Worm (Caenorhabditis elegans) whole organism, midembryonic: ENCODE results near the gene Y39G8B.10.
"Not testable (repeated sequence)": the region's sequence is repeated elsewhere in the genome, so short reads cannot be mapped to it uniquely, and the experiment has no call there.

Source experiments
- T22C8.4 ChIP-seq: fragments of 200-800 bp; sonication (Bioruptor generic); IDR thresholded peaks from 2 replicates; pipeline ENCODE4 v1.3.6; 2022; ENCODE audit warnings: missing genetic modification characterization, missing compliant biosample characterization
- cog-1 ChIP-seq: sonication (generic microtip); optimal IDR thresholded peaks from 2 replicates; lab custom pipeline; 2016; ENCODE audit warnings: missing genetic modification characterization, missing compliant biosample characterization
- flt-1 ChIP-seq: fragments of 200-800 bp; sonication (Bioruptor generic); IDR thresholded peaks from 2 replicates; pipeline ENCODE4 v1.3.6; 2022; ENCODE audit warnings: missing genetic modification characterization, missing compliant biosample characterization
- klf-2 ChIP-seq: fragments of 200-800 bp; sonication (Bioruptor generic); conservative IDR thresholded peaks from 2 replicates; pipeline ENCODE4 v1.3.6; 2022; ENCODE audit warnings: missing genetic modification reagents, missing genetic modification characterization, missing compliant biosample characterization
- med-1 ChIP-seq: sonication (generic microtip); optimal IDR thresholded peaks from 2 replicates; lab custom pipeline; 2017; ENCODE audit warnings: missing genetic modification characterization, mild to moderate bottlenecking, missing compliant biosample characterization, antibody characterized with exemption, missing genetic modification reagents; ENCODE audit not compliant: insufficient read depth
- ref-1 ChIP-seq: fragments of 200-800 bp; sonication (Bioruptor generic); conservative IDR thresholded peaks from 2 replicates; pipeline ENCODE4 v1.3.6; 2022; ENCODE audit warnings: missing genetic modification reagents, missing genetic modification characterization, missing compliant biosample characterization
- tab-1 ChIP-seq: fragments of 200-800 bp; sonication (Bioruptor generic); IDR thresholded peaks from 2 replicates; pipeline ENCODE4 v1.3.6; 2022; ENCODE audit warnings: missing genetic modification characterization, missing compliant biosample characterization
- ztf-23 ChIP-seq: fragments of 200-800 bp; sonication (Bioruptor generic); IDR thresholded peaks from 2 replicates; pipeline ENCODE4 v1.3.6; 2022; ENCODE audit warnings: missing genetic modification reagents, missing genetic modification characterization, missing compliant biosample characterization
- ztf-29 ChIP-seq: fragments of 200-800 bp; sonication (Bioruptor generic); IDR thresholded peaks from 2 replicates; pipeline ENCODE4 v1.3.6; 2022; ENCODE audit warnings: missing genetic modification reagents, missing genetic modification characterization, missing compliant biosample characterization

Y39G8B.10 gene

DNA sequence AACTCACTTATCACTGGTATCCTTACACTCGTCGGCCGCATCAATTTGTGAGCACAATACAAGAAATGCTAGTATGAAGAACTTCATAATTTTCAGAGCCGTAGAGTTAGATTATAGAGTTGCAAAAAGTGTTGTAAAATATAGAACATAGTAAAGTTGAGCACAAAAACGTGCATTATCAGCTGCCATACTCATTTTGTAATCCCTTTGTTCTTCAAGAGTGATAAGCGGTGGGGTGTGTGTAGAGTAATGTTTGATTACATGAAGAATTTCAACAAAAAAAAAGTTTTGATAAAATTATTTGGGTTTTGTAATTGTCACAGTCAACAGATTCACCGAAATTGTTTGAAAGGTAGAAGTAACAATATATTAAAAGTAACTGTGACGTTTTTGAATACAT, at the start of gene Y39G8B.10, which contains the start of gene Y39G8B.13:
TSS of gene Y39G8B.10 (minus strand) at position 193 of the 400 bp plus-strand sequence.
TSS of gene Y39G8B.13 (minus strand) at position 125 of the 400 bp plus-strand sequence.
- TF ChIP-seq med-1 (GFP tag; lab: Kevin White, UChicago) = no peak
- TF ChIP-seq flt-1 (GFP tag; lab: Robert Waterston, UW) = no peak
- no peak for TF ChIP-seq ztf-23 (GFP tag; lab: Robert Waterston, UW)
- TF ChIP-seq cog-1 (tag; lab: Kevin White, UChicago) = no peak
- no peak for TF ChIP-seq klf-2 (GFP tag; lab: Robert Waterston, UW)
- TF ChIP-seq ztf-29 (GFP tag; lab: Robert Waterston, UW) = no peak
- TF ChIP-seq tab-1 = no peak
- TF ChIP-seq T22C8.4 (GFP tag; lab: Robert Waterston, UW) = no peak
- no peak for TF ChIP-seq ref-1

- no peak for TF ChIP-seq ztf-23 (GFP tag; lab: Robert Waterston, UW)
- no peak for TF ChIP-seq tab-1
- no peak for TF ChIP-seq ztf-29 (GFP tag; lab: Robert Waterston, UW)
- TF ChIP-seq ref-1 = no peak
- TF ChIP-seq klf-2 (GFP tag; lab: Robert Waterston, UW) = no peak
- TF ChIP-seq med-1 (GFP tag; lab: Kevin White, UChicago) = no peak
- no peak for TF ChIP-seq T22C8.4 (GFP tag; lab: Robert Waterston, UW)
- no peak for TF ChIP-seq flt-1 (GFP tag; lab: Robert Waterston, UW)
- TF ChIP-seq cog-1 (tag; lab: Kevin White, UChicago) = no peak
Measured at ce11 chrII:14032705-14033104, 49.8 kb upstream of the Y39G8B.10 start.

- TF ChIP-seq T22C8.4, ztf-29, klf-2 (GFP tag; lab: Robert Waterston, UW): not testable (repeated sequence)
Measured at ce11 chrII:14021230-14021629, 38.3 kb upstream of the Y39G8B.10 start, which contains the start of gene F01D5.10. F01D5.10 (minus strand) TSS chrII:14021330.

ce11 chrII:14019625-14020024, 36.7 kb upstream of the Y39G8B.10 start:
- TF ChIP-seq T22C8.4 (GFP tag; lab: Robert Waterston, UW) (peak; percentile 42; the same call in 1 of the 2 replicates), ztf-23 (GFP tag; lab: Robert Waterston, UW) (0 out of 2 replicates have a peak, but pooled peaks have one; percentile 59), ref-1 (peak; percentile 51; the same call in 1 of the 2 replicates), flt-1 (GFP tag; lab: Robert Waterston, UW) (peak; percentile 76; the same call in 1 of the 2 replicates), tab-1 (0 out of 2 replicates have a peak, but pooled peaks have one; percentile 75), ztf-29 (GFP tag; lab: Robert Waterston, UW) (peak; percentile 19; the same call in 1 of the 2 replicates)

- TF ChIP-seq T22C8.4 (GFP tag; lab: Robert Waterston, UW) = peak; percentile 76; the same call in 1 of the 2 replicates
- no peak for TF ChIP-seq tab-1
Measured at ce11 chrII:14018887-14019286, 36.0 kb upstream of the Y39G8B.10 start.

DNA sequence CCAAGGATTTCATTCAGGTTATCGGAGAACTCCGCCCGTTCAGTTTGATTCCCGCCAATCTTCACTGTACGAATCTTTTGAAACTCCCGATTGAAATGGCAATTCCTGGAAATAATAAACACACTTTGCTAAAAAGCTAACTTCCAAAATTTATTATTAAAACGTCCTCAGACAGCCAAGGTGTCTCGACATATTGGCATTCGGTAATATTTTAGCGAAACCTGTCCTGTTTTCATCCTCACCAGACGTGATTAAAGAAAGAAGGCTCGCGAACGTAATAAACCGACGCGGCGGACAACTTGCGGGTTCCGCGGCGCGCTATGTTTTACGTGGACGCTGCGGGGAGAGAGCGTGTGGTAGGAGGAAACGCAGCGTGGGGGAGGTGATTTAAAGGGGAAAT, 35.3 kb upstream of the Y39G8B.10 start:
- TF ChIP-seq klf-2 (GFP tag; lab: Robert Waterston, UW) (no peak), flt-1 (GFP tag; lab: Robert Waterston, UW) (no peak), med-1 (GFP tag; lab: Kevin White, UChicago) (no peak), ztf-29 (GFP tag; lab: Robert Waterston, UW) (no peak), ref-1 (no peak), cog-1 (tag; lab: Kevin White, UChicago) (no peak), tab-1 (no peak), ztf-23 (GFP tag; lab: Robert Waterston, UW) (peak; percentile 22; the same call in 1 of the 2 replicates)

- TF ChIP-seq ztf-23 (GFP tag; lab: Robert Waterston, UW) = no peak
- no peak for TF ChIP-seq med-1 (GFP tag; lab: Kevin White, UChicago)
- TF ChIP-seq T22C8.4 (GFP tag; lab: Robert Waterston, UW) = no peak
- TF ChIP-seq cog-1 (tag; lab: Kevin White, UChicago) = no peak
- TF ChIP-seq ztf-29 (GFP tag; lab: Robert Waterston, UW) = no peak
- no peak for TF ChIP-seq tab-1
- no peak for TF ChIP-seq klf-2 (GFP tag; lab: Robert Waterston, UW)
- TF ChIP-seq ref-1 = no peak
- no peak for TF ChIP-seq flt-1 (GFP tag; lab: Robert Waterston, UW)
Measured at ce11 chrII:14016865-14017264, 34.0 kb upstream of the Y39G8B.10 start, which contains the start of gene cyp-37A1. cyp-37A1 (minus strand) TSS chrII:14016965.

- TF ChIP-seq tab-1 = no peak
- TF ChIP-seq cog-1 (tag; lab: Kevin White, UChicago) = no peak
- TF ChIP-seq ztf-29 (GFP tag; lab: Robert Waterston, UW) = no peak
- no peak for TF ChIP-seq T22C8.4 (GFP tag; lab: Robert Waterston, UW)
- TF ChIP-seq ref-1 = no peak
- TF ChIP-seq klf-2 (GFP tag; lab: Robert Waterston, UW) = no peak
- no peak for TF ChIP-seq med-1 (GFP tag; lab: Kevin White, UChicago)
- no peak for TF ChIP-seq flt-1 (GFP tag; lab: Robert Waterston, UW)
- no peak for TF ChIP-seq ztf-23 (GFP tag; lab: Robert Waterston, UW)
Measured at ce11 chrII:14014637-14015036, 31.7 kb upstream of the Y39G8B.10 start.

DNA sequence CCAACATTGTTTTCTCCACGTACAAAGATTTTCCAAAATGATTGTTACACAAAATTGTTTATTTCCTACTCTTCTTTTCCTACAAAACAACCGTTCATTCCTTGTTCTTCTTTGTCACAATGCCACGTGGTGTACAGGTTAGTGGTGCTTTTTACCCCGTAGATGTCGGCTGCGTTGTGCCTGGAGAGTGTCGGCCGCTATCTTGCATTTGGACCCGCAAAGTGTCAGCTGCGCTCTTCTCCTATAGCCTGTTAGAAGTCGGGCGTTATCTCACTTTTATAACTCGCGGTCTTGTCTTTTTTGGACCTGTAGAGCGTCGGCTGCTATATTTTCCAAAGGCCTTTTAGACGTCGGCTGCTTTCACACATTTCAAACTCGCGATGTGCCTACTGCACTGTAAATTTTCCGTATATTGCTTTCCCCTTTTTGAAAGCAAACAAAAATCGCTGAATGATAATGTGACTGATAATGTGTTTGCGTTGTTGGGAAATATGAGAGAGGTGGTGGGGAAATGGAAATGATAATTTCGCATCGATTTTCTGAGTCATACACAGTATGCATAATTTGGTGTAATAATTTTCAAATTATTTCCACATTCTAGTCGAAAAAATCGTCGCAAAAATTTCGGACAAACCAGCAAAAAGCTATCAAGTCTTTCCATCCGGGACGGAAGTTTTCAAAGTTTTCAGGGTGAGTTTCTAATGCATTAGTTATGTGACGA, 27.9 kb upstream of the Y39G8B.10 start, which contains the start of gene F01D5.8:
TSS of gene F01D5.8 (plus strand) at position 51 of the 721 bp plus-strand sequence.
- TF ChIP-seq flt-1 (GFP tag; lab: Robert Waterston, UW) = no peak
- no peak for TF ChIP-seq ref-1
- TF ChIP-seq cog-1 (tag; lab: Kevin White, UChicago) = no peak
- no peak for TF ChIP-seq ztf-23 (GFP tag; lab: Robert Waterston, UW)
- TF ChIP-seq tab-1 = no peak
- no peak for TF ChIP-seq med-1 (GFP tag; lab: Kevin White, UChicago)
- no peak for TF ChIP-seq klf-2 (GFP tag; lab: Robert Waterston, UW)
- TF ChIP-seq T22C8.4 (GFP tag; lab: Robert Waterston, UW) = no peak
- TF ChIP-seq ztf-29 (GFP tag; lab: Robert Waterston, UW) = no peak
